Fruit fly (Drosophila melanogaster): ENCODE measurements around the gene Ogg1.

DNA sequence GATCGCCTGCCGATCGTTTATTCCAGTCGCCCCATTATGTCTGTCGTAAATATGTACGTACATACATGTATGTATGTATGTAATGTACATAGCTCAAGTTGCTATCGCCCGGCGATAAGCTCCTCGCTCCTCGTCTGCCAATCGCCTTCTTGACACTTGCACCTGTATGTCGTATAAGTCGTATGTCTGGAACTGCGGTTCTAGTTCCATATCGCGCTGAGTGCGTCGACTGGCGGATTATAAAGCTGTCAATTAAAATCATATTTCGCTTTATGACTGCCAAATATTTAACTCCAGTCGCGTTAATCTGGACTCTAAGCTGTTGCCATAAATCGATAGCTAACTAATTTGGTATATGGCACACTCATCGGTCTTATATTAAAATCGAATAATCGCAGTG, 4.7 kb upstream of the Ogg1 start:
- TF ChIP-seq CG34406 (GFP tag; optimal IDR thresholded peaks at IDR 0.05) (no peak), CG16779 (tag; optimal IDR thresholded peaks at IDR 0.05) (no peak), Eip78C (GFP tag) (no peak), cyc (GFP tag; optimal IDR thresholded peaks at IDR 0.05) (no peak)

All from whole organism, prepupa.